Worm (Caenorhabditis elegans) whole organism, midembryonic: ENCODE data around the gene C15C8.6.

ENCODE experiments used
- T22C8.4 ChIP-seq: fragments of 200-800 bp; sonication (Bioruptor generic); IDR thresholded peaks from 2 replicates; pipeline ENCODE4 v1.3.6; 2022; ENCODE audit warnings: missing genetic modification characterization, missing compliant biosample characterization
- cog-1 ChIP-seq: sonication (generic microtip); optimal IDR thresholded peaks from 2 replicates; lab custom pipeline; 2016; ENCODE audit warnings: missing genetic modification characterization, missing compliant biosample characterization
- flt-1 ChIP-seq: fragments of 200-800 bp; sonication (Bioruptor generic); IDR thresholded peaks from 2 replicates; pipeline ENCODE4 v1.3.6; 2022; ENCODE audit warnings: missing genetic modification characterization, missing compliant biosample characterization
- klf-2 ChIP-seq: fragments of 200-800 bp; sonication (Bioruptor generic); conservative IDR thresholded peaks from 2 replicates; pipeline ENCODE4 v1.3.6; 2022; ENCODE audit warnings: missing genetic modification reagents, missing genetic modification characterization, missing compliant biosample characterization

- TF ChIP-seq T22C8.4 (GFP tag; lab: Robert Waterston, UW), result no peak
- TF ChIP-seq flt-1 (GFP tag; lab: Robert Waterston, UW), result no peak
- no peak for TF ChIP-seq cog-1 (tag; lab: Kevin White, UChicago)
- no peak for TF ChIP-seq klf-2 (GFP tag; lab: Robert Waterston, UW)
These were observed 48.8 kb upstream of the C15C8.6 start, which contains the start of gene ugt-3 for ce11 chrV:12800171-12800570.
